Fruit fly (Drosophila melanogaster) whole organism, embryonic: ENCODE measurements around the gene CG3918.

Experiments
- Asciz ChIP-seq: fragments of 200-800 bp; sonication (Bioruptor generic); optimal IDR thresholded peaks from 2 replicates; lab custom pipeline; 2017; ENCODE audit warnings: missing biosample characterization, mild to moderate bottlenecking, missing genetic modification characterization, missing genetic modification reagents
- B-H2 ChIP-seq: fragments of 200-800 bp; sonication (Bioruptor generic); optimal IDR thresholded peaks from 2 replicates; lab custom pipeline; 2018; ENCODE audit warnings: missing biosample characterization, mild to moderate bottlenecking, missing genetic modification characterization
- BEAF-32 ChIP-seq: fragments of 200-800 bp; sonication (Bioruptor generic); optimal IDR thresholded peaks from 3 replicates; lab custom pipeline; 2017; ENCODE audit warnings: missing biosample characterization, missing genetic modification characterization, mild to moderate bottlenecking, moderate library complexity, missing genetic modification reagents
- CG10209 ChIP-seq: fragments of 200-800 bp; sonication (Bioruptor generic); optimal IDR thresholded peaks from 3 replicates; lab custom pipeline; 2017; ENCODE audit warnings: missing biosample characterization, mild to moderate bottlenecking, missing genetic modification characterization, missing genetic modification reagents
- CG11695 ChIP-seq: fragments of 200-800 bp; sonication (Bioruptor generic); IDR thresholded peaks from 3 replicates; pipeline ENCODE4 v1.3.6; 2022; ENCODE audit warnings: missing biosample characterization, missing genetic modification characterization
- CG12769 ChIP-seq: fragments of 200-800 bp; sonication (Bioruptor generic); optimal IDR thresholded peaks from 2 replicates; lab custom pipeline; 2019; ENCODE audit warnings: missing biosample characterization, mild to moderate bottlenecking, missing genetic modification characterization, moderate library complexity
- CG13287 ChIP-seq: fragments of 200-800 bp; sonication (Bioruptor generic); IDR thresholded peaks from 2 replicates; pipeline ENCODE4 v1.3.6; 2022; ENCODE audit warnings: missing biosample characterization, missing genetic modification characterization; ENCODE audit not compliant: partially characterized antibody
- CG13775 ChIP-seq: fragments of 200-800 bp; sonication (Bioruptor generic); optimal IDR thresholded peaks from 3 replicates; lab custom pipeline; 2017; ENCODE audit warnings: missing biosample characterization, mild to moderate bottlenecking, missing genetic modification characterization
- CG15269 ChIP-seq: fragments of 200-800 bp; sonication (Bioruptor generic); optimal IDR thresholded peaks from 2 replicates; lab custom pipeline; 2018; ENCODE audit warnings: missing biosample characterization, mild to moderate bottlenecking, missing genetic modification characterization, moderate library complexity
- CG16779 ChIP-seq: fragments of 200-800 bp; sonication (Bioruptor generic); IDR thresholded peaks from 2 replicates; pipeline ENCODE4 v1.3.6; 2022; ENCODE audit warnings: missing biosample characterization, missing genetic modification characterization
- CG17385 ChIP-seq: fragments of 200-800 bp; sonication (Bioruptor generic); optimal IDR thresholded peaks from 3 replicates; lab custom pipeline; 2018; ENCODE audit warnings: missing biosample characterization, mild to moderate bottlenecking, missing genetic modification characterization
- CG1792 ChIP-seq: fragments of 200-800 bp; sonication (Bioruptor generic); optimal IDR thresholded peaks from 2 replicates; lab custom pipeline; 2016; ENCODE audit warnings: missing biosample characterization, missing genetic modification characterization
- CG2889 ChIP-seq: fragments of 200-800 bp; sonication (Bioruptor generic); IDR thresholded peaks from 3 replicates; pipeline ENCODE4 v1.3.6; 2022; ENCODE audit warnings: missing biosample characterization, missing genetic modification characterization
- CG3163 ChIP-seq: fragments of 200-800 bp; sonication (Bioruptor generic); optimal IDR thresholded peaks from 3 replicates; lab custom pipeline; 2016; ENCODE audit warnings: missing biosample characterization, missing genetic modification characterization
- CG3726 ChIP-seq: fragments of 200-800 bp; sonication (Bioruptor generic); IDR thresholded peaks from 3 replicates; pipeline ENCODE4, ENCODE4 v1.3.6; 2022; ENCODE audit warnings: missing biosample characterization, missing genetic modification characterization
- CG3838 ChIP-seq: fragments of 200-800 bp; sonication (Bioruptor generic); optimal IDR thresholded peaks from 3 replicates; lab custom pipeline; 2016; ENCODE audit warnings: missing biosample characterization, missing genetic modification characterization
- CG4328 ChIP-seq: fragments of 200-800 bp; sonication (Bioruptor generic); optimal IDR thresholded peaks from 3 replicates; lab custom pipeline; 2017; ENCODE audit warnings: missing biosample characterization, missing genetic modification reagents, missing genetic modification characterization
- CG7271 ChIP-seq: fragments of 200-800 bp; sonication (Bioruptor generic); optimal IDR thresholded peaks from 2 replicates; lab custom pipeline; 2018; ENCODE audit warnings: missing biosample characterization, mild to moderate bottlenecking, missing genetic modification characterization, moderate library complexity
- CG8089 ChIP-seq: fragments of 200-800 bp; sonication (Bioruptor generic); optimal IDR thresholded peaks from 3 replicates; lab custom pipeline; 2016; ENCODE audit warnings: missing biosample characterization, missing genetic modification characterization
- CG9797 ChIP-seq: fragments of 200-800 bp; sonication (Bioruptor generic); optimal IDR thresholded peaks from 3 replicates; lab custom pipeline; 2018; ENCODE audit warnings: missing biosample characterization, mild to moderate bottlenecking, missing genetic modification characterization
- Elba2 ChIP-seq: fragments of 200-800 bp; sonication (Bioruptor generic); optimal IDR thresholded peaks from 3 replicates; lab custom pipeline; 2016; ENCODE audit warnings: missing biosample characterization, missing genetic modification characterization
- H2.0 ChIP-seq: fragments of 200-800 bp; sonication (Bioruptor generic); IDR thresholded peaks from 2 replicates; pipeline ENCODE4 v1.3.6; 2022; ENCODE audit warnings: missing biosample characterization, missing genetic modification characterization
- HHEX ChIP-seq: fragments of 200-800 bp; sonication (Bioruptor generic); optimal IDR thresholded peaks from 3 replicates; lab custom pipeline; 2017; ENCODE audit warnings: missing biosample characterization, mild to moderate bottlenecking, missing genetic modification characterization, missing genetic modification reagents
- Hr51 ChIP-seq, 2 experiments: fragments of 200-800 bp; sonication (Bioruptor generic); optimal IDR thresholded peaks; 2 replicates in 1 of 2; 3 replicates in 1 of 2; lab custom pipeline; 2016 to 2018; ENCODE audit warnings: missing biosample characterization in 2 of 2, missing genetic modification characterization in 2 of 2, mild to moderate bottlenecking in 1 of 2, moderate library complexity in 1 of 2
- Hr78 ChIP-seq, 2 experiments: fragments of 200-800 bp in 1 of 2; fragments of >200 bp in 1 of 2; sonication (Bioruptor generic) in 1 of 2; optimal IDR thresholded peaks; 2 replicates each; lab custom pipeline; 2017 to 2019; ENCODE audit warnings: missing biosample characterization in 2 of 2, missing genetic modification characterization in 2 of 2, mild to moderate bottlenecking in 1 of 2, moderate library complexity in 1 of 2
- NK7.1 ChIP-seq: fragments of 200-800 bp; sonication (Bioruptor generic); optimal IDR thresholded peaks from 3 replicates; lab custom pipeline; 2016; ENCODE audit warnings: missing biosample characterization, missing genetic modification characterization
- PHDP ChIP-seq: fragments of 200-800 bp; sonication (Bioruptor generic); optimal IDR thresholded peaks from 3 replicates; lab custom pipeline; 2018; ENCODE audit warnings: missing biosample characterization, mild to moderate bottlenecking, missing genetic modification characterization, moderate library complexity
- Pdp1 ChIP-seq, 2 experiments: fragments of 200-800 bp; sonication (Bioruptor generic); optimal IDR thresholded peaks; 3 replicates each; lab custom pipeline; 2016; ENCODE audit warnings: missing biosample characterization in 2 of 2, missing genetic modification characterization in 2 of 2, mild to moderate bottlenecking in 1 of 2, moderate library complexity in 1 of 2
- Rfx ChIP-seq: fragments of 200-800 bp; sonication (Bioruptor generic); IDR thresholded peaks from 2 replicates; pipeline ENCODE4 v1.3.6; 2022; ENCODE audit warnings: missing biosample characterization, missing genetic modification characterization
- Sry-β ChIP-seq: fragments of 200-800 bp; sonication (Bioruptor generic); optimal IDR thresholded peaks from 2 replicates; lab custom pipeline; 2018; ENCODE audit warnings: missing biosample characterization, mild to moderate bottlenecking, missing genetic modification characterization, moderate library complexity
- Usf ChIP-seq: fragments of 200-800 bp; sonication (Bioruptor generic); optimal IDR thresholded peaks from 2 replicates; lab custom pipeline; 2017; ENCODE audit warnings: missing genotype, missing biosample characterization, missing genetic modification characterization
- ci ChIP-seq: fragments of 200-800 bp; sonication (Bioruptor generic); IDR thresholded peaks from 3 replicates; pipeline ENCODE4 v1.3.6; 2022; ENCODE audit warnings: missing biosample characterization, missing genetic modification characterization
- cwo ChIP-seq: fragments of 200-800 bp; sonication (Bioruptor generic); optimal IDR thresholded peaks from 3 replicates; lab custom pipeline; 2017; ENCODE audit warnings: missing biosample characterization, missing genetic modification characterization, mild to moderate bottlenecking, moderate library complexity, missing genetic modification reagents
- eyg ChIP-seq: fragments of 200-800 bp; sonication (Bioruptor generic); optimal IDR thresholded peaks from 3 replicates; lab custom pipeline; 2016; ENCODE audit warnings: missing biosample characterization, missing genetic modification characterization
- fru ChIP-seq: fragments of >200 bp; optimal IDR thresholded peaks from 2 replicates; lab custom pipeline; 2017
- grn ChIP-seq: fragments of 200-800 bp; sonication (Bioruptor generic); optimal IDR thresholded peaks from 3 replicates; lab custom pipeline; 2017; ENCODE audit warnings: missing biosample characterization, missing genetic modification characterization
- gsb ChIP-seq: fragments of 200-800 bp; sonication (Bioruptor generic); IDR thresholded peaks from 2 replicates; pipeline ENCODE4 v1.3.6; 2022; ENCODE audit warnings: missing biosample characterization, missing genetic modification characterization
- kay ChIP-seq: fragments of 200-800 bp; sonication (Bioruptor generic); optimal IDR thresholded peaks from 2 replicates; lab custom pipeline; 2016; ENCODE audit warnings: missing biosample characterization, missing genetic modification characterization
- klu ChIP-seq: fragments of 200-800 bp; sonication (Bioruptor generic); IDR thresholded peaks from 2 replicates; pipeline ENCODE4 v1.3.6; 2022; ENCODE audit warnings: missing biosample characterization, missing genetic modification characterization
- nerfin-2 ChIP-seq: fragments of 200-800 bp; sonication (Bioruptor generic); IDR thresholded peaks from 2 replicates; pipeline ENCODE4 v1.3.6; 2022; ENCODE audit warnings: missing biosample characterization, missing genetic modification characterization; ENCODE audit not compliant: partially characterized antibody
- onecut ChIP-seq: fragments of 200-800 bp; sonication (Bioruptor generic); IDR thresholded peaks from 2 replicates; pipeline ENCODE4 v1.3.6; 2022; ENCODE audit warnings: missing biosample characterization, missing genetic modification characterization
- pum ChIP-seq: fragments of 200-800 bp; sonication (Bioruptor generic); optimal IDR thresholded peaks from 2 replicates; lab custom pipeline; 2016; ENCODE audit warnings: missing biosample characterization, missing genetic modification characterization
- ranshi ChIP-seq: fragments of 200-800 bp; sonication (Bioruptor generic); IDR thresholded peaks from 2 replicates; pipeline ENCODE4 v1.3.6; 2022; ENCODE audit warnings: missing biosample characterization, missing genetic modification characterization
- schlank ChIP-seq: fragments of 200-800 bp; sonication (Bioruptor generic); optimal IDR thresholded peaks from 2 replicates; lab custom pipeline; 2018; ENCODE audit warnings: missing biosample characterization, mild to moderate bottlenecking, missing genetic modification characterization
- shn ChIP-seq: fragments of 200-800 bp; sonication (Bioruptor generic); optimal IDR thresholded peaks from 3 replicates; lab custom pipeline; 2016; ENCODE audit warnings: missing biosample characterization, missing genetic modification characterization
- sob ChIP-seq: fragments of 200-800 bp; sonication (Bioruptor generic); IDR thresholded peaks from 2 replicates; pipeline ENCODE4 v1.3.6; 2022; ENCODE audit warnings: missing biosample characterization, missing genetic modification characterization
- sr ChIP-seq: fragments of 200-800 bp; sonication (Bioruptor generic); IDR thresholded peaks from 3 replicates; pipeline ENCODE4 v1.3.6; 2022; ENCODE audit warnings: missing biosample characterization, missing genetic modification characterization
- trem ChIP-seq: fragments of 200-800 bp; optimal IDR thresholded peaks from 3 replicates; lab custom pipeline; 2019; ENCODE audit warnings: missing biosample characterization, mild to moderate bottlenecking, missing genetic modification characterization, moderate library complexity
- wek ChIP-seq: fragments of 200-800 bp; sonication (Bioruptor generic); optimal IDR thresholded peaks from 3 replicates; lab custom pipeline; 2018; ENCODE audit warnings: missing biosample characterization, mild to moderate bottlenecking, missing genetic modification characterization, moderate library complexity

The CG3918 gene

dm6 chrX:6549428-6550117 is 25.3 kb downstream of the CG3918 start (continued):
- TF ChIP-seq CG16779 (GFP tag; lab: Robert Waterston, UW) (peak; percentile 95), cwo (GFP tag; lab: Kevin White, UChicago) (peak; percentile 93), CG3838 (GFP tag; lab: Kevin White, UChicago) (peak; percentile 70), Rfx (GFP tag; lab: Robert Waterston, UW) (peak; percentile 99), onecut (peak; percentile 93), gsb (GFP tag; lab: Robert Waterston, UW) (peak; percentile 95), ci (peak; percentile 98), klu (GFP tag; lab: Robert Waterston, UW) (peak; percentile 92), Hr78 (GFP tag; optimal IDR thresholded peaks at IDR 0.05; lab: Kevin White, UChicago) (peak in 1 of 2 experiments; percentile 42), CG3726 (GFP tag; lab: Robert Waterston, UW) (peak; percentile 92), Hr51 (GFP tag; optimal IDR thresholded peaks at IDR 0.05; lab: Kevin White, UChicago) (peak; percentile 89 to 93), sr (GFP tag; lab: Robert Waterston, UW) (peak; percentile 70; the same call in 1 of the 3 replicates), wek (GFP tag; lab: Kevin White, UChicago) (peak; percentile 78), CG4328 (peak; percentile 91), Sry-β (GFP tag; lab: Kevin White, UChicago) (peak; percentile 52), CG7271 (peak; percentile 85), kay (no peak), trem (tag; lab: Kevin White, UChicago) (peak; percentile 91), shn (GFP tag; lab: Kevin White, UChicago) (peak; percentile 89), grn (GFP tag; lab: Kevin White, UChicago) (peak; percentile 38), CG9797 (GFP tag; lab: Kevin White, UChicago) (peak; percentile 36), B-H2 (GFP tag; lab: Kevin White, UChicago) (peak; percentile 95), schlank (tag; lab: Kevin White, UChicago) (peak; percentile 92), fru (no peak), CG11695 (peak; percentile 96), Pdp1 (GFP tag; optimal IDR thresholded peaks at IDR 0.05; lab: Kevin White, UChicago) (peak; percentile 96 to 97), HHEX (GFP tag; lab: Kevin White, UChicago) (peak; percentile 96), CG10209 (GFP tag; lab: Kevin White, UChicago) (peak; percentile 96), CG17385 (GFP tag; lab: Kevin White, UChicago) (peak; percentile 94), CG12769 (peak; percentile 97), sob (peak; percentile 97), NK7.1 (GFP tag; lab: Kevin White, UChicago) (peak; percentile 93), CG13287 (GFP tag; lab: Robert Waterston, UW) (no peak), BEAF-32 (GFP tag; lab: Kevin White, UChicago) (peak; percentile 7), CG3163 (GFP tag; lab: Kevin White, UChicago) (peak; percentile 82), Usf (GFP tag; lab: Kevin White, UChicago) (peak; percentile 90), CG1792 (GFP tag; lab: Kevin White, UChicago) (peak; percentile 96), Elba2 (peak; percentile 67), ranshi (peak; percentile 96), eyg (GFP tag; lab: Kevin White, UChicago) (peak; percentile 85), CG15269 (tag; lab: Kevin White, UChicago) (peak; percentile 94), CG13775 (GFP tag; lab: Kevin White, UChicago) (peak; percentile 91), Asciz (peak; percentile 87), CG2889 (GFP tag; lab: Robert Waterston, UW) (peak; percentile 93), H2.0 (GFP tag; lab: Robert Waterston, UW) (peak; percentile 96), nerfin-2 (GFP tag; lab: Robert Waterston, UW) (no peak), pum (GFP tag; lab: Kevin White, UChicago) (peak; percentile 93), CG8089 (peak; percentile 96), PHDP (peak; percentile 91)
